Fruit fly (Drosophila melanogaster) whole organism, embryonic: ENCODE results near the gene qless.
A peak's percentile ranks its signal among the peaks of the same experiment; 100 is the strongest.

Source experiments
- Antp ChIP-seq: fragments of 200-800 bp; sonication (Bioruptor generic); optimal IDR thresholded peaks from 3 replicates; lab custom pipeline; 2016; ENCODE audit warnings: missing biosample characterization, missing genetic modification characterization
- CG10147 ChIP-seq: fragments of 200-800 bp; sonication (Bioruptor generic); optimal IDR thresholded peaks from 2 replicates; lab custom pipeline; 2019; ENCODE audit warnings: missing biosample characterization, mild to moderate bottlenecking, missing genetic modification characterization, moderate library complexity
- CG1024 ChIP-seq: fragments of 200-800 bp; sonication (Bioruptor generic); IDR thresholded peaks from 2 replicates; pipeline ENCODE4 v1.3.6; 2022; ENCODE audit warnings: missing biosample characterization, missing genetic modification characterization
- CG10267 ChIP-seq: fragments of 200-800 bp; sonication (Bioruptor generic); optimal IDR thresholded peaks from 2 replicates; lab custom pipeline; 2018; ENCODE audit warnings: missing biosample characterization, mild to moderate bottlenecking, missing genetic modification characterization, moderate library complexity
- CG10321 ChIP-seq: fragments of 200-800 bp; sonication (Bioruptor generic); IDR thresholded peaks from 2 replicates; pipeline ENCODE4 v1.3.6; 2022; ENCODE audit warnings: missing biosample characterization, missing genetic modification characterization
- CG12769 ChIP-seq: fragments of 200-800 bp; sonication (Bioruptor generic); optimal IDR thresholded peaks from 2 replicates; lab custom pipeline; 2019; ENCODE audit warnings: missing biosample characterization, mild to moderate bottlenecking, missing genetic modification characterization, moderate library complexity
- CG13775 ChIP-seq: fragments of 200-800 bp; sonication (Bioruptor generic); optimal IDR thresholded peaks from 3 replicates; lab custom pipeline; 2017; ENCODE audit warnings: missing biosample characterization, mild to moderate bottlenecking, missing genetic modification characterization
- CG14860 ChIP-seq: fragments of 200-800 bp; sonication (Bioruptor generic); IDR thresholded peaks from 3 replicates; pipeline ENCODE4 v1.3.6; 2022; ENCODE audit warnings: missing biosample characterization, missing genetic modification characterization; ENCODE audit not compliant: partially characterized antibody
- CG1529 ChIP-seq: fragments of 200-800 bp; sonication (Bioruptor generic); optimal IDR thresholded peaks from 3 replicates; lab custom pipeline; 2018; ENCODE audit warnings: missing biosample characterization, missing genetic modification characterization
- CG17385 ChIP-seq: fragments of 200-800 bp; sonication (Bioruptor generic); optimal IDR thresholded peaks from 3 replicates; lab custom pipeline; 2018; ENCODE audit warnings: missing biosample characterization, mild to moderate bottlenecking, missing genetic modification characterization
- CG17912 ChIP-seq: fragments of 200-800 bp; sonication (Bioruptor generic); optimal IDR thresholded peaks from 2 replicates; lab custom pipeline; 2018; ENCODE audit warnings: missing biosample characterization, mild to moderate bottlenecking, missing genetic modification characterization
- CG1792 ChIP-seq: fragments of 200-800 bp; sonication (Bioruptor generic); optimal IDR thresholded peaks from 2 replicates; lab custom pipeline; 2016; ENCODE audit warnings: missing biosample characterization, missing genetic modification characterization
- CG2116 ChIP-seq: fragments of 200-800 bp; sonication (Bioruptor generic); optimal IDR thresholded peaks from 3 replicates; lab custom pipeline; 2018; ENCODE audit warnings: missing biosample characterization, mild to moderate bottlenecking, missing genetic modification characterization
- CG2875 ChIP-seq: fragments of 200-800 bp; sonication (Bioruptor generic); optimal IDR thresholded peaks from 2 replicates; lab custom pipeline; 2017; ENCODE audit warnings: missing biosample characterization, mild to moderate bottlenecking, missing genetic modification characterization, missing genetic modification reagents
- CG30020 ChIP-seq: fragments of 200-800 bp; optimal IDR thresholded peaks from 2 replicates; lab custom pipeline; 2019; ENCODE audit warnings: missing biosample characterization, mild to moderate bottlenecking, missing genetic modification characterization, moderate library complexity
- CG34224 ChIP-seq: fragments of 200-800 bp; sonication (Bioruptor generic); IDR thresholded peaks from 3 replicates; pipeline ENCODE4 v1.3.6; 2022; ENCODE audit warnings: missing biosample characterization, missing genetic modification characterization; ENCODE audit not compliant: partially characterized antibody
- CG3838 ChIP-seq: fragments of 200-800 bp; sonication (Bioruptor generic); optimal IDR thresholded peaks from 3 replicates; lab custom pipeline; 2016; ENCODE audit warnings: missing biosample characterization, missing genetic modification characterization
- CG4424 ChIP-seq: fragments of 200-800 bp; sonication (Bioruptor generic); optimal IDR thresholded peaks from 3 replicates; lab custom pipeline; 2016; ENCODE audit warnings: missing biosample characterization, missing genetic modification characterization
- CG7372 ChIP-seq: fragments of 200-800 bp; sonication (Bioruptor generic); IDR thresholded peaks from 2 replicates; pipeline ENCODE4 v1.3.6; 2022; ENCODE audit warnings: missing biosample characterization, missing genetic modification characterization
- CG9437 ChIP-seq: fragments of 200-800 bp; sonication (Bioruptor generic); optimal IDR thresholded peaks from 2 replicates; lab custom pipeline; 2018; ENCODE audit warnings: missing biosample characterization, mild to moderate bottlenecking, missing genetic modification characterization
- Chrac-16 ChIP-seq: fragments of 200-800 bp; sonication (Bioruptor generic); optimal IDR thresholded peaks from 3 replicates; lab custom pipeline; 2016; ENCODE audit warnings: missing biosample characterization, missing genetic modification characterization
- Dad ChIP-seq: fragments of 200-800 bp; sonication (Bioruptor generic); optimal IDR thresholded peaks from 3 replicates; lab custom pipeline; 2016; ENCODE audit warnings: missing biosample characterization, missing genetic modification characterization
- Dll ChIP-seq: fragments of 200-800 bp; sonication (Bioruptor generic); IDR thresholded peaks from 4 replicates; pipeline ENCODE4 v1.3.6; 2022; ENCODE audit warnings: missing biosample characterization, missing genetic modification characterization; ENCODE audit not compliant: partially characterized antibody
- Drgx ChIP-seq: fragments of 200-800 bp; sonication (Bioruptor generic); IDR thresholded peaks from 2 replicates; pipeline ENCODE4 v1.3.6; 2022; ENCODE audit warnings: missing biosample characterization, missing genetic modification characterization
- Ets97D ChIP-seq: fragments of 200-800 bp; sonication (Bioruptor generic); optimal IDR thresholded peaks from 3 replicates; lab custom pipeline; 2016; ENCODE audit warnings: missing biosample characterization, missing genetic modification characterization
- HLH3B ChIP-seq: fragments of 200-800 bp; sonication (Bioruptor generic); IDR thresholded peaks from 2 replicates; pipeline ENCODE4 v1.3.6; 2022; ENCODE audit warnings: missing biosample characterization, missing genetic modification characterization
- Hr3 ChIP-seq: fragments of 200-800 bp; sonication (Bioruptor generic); optimal IDR thresholded peaks from 3 replicates; lab custom pipeline; 2016; ENCODE audit warnings: missing biosample characterization, missing genetic modification characterization
- Kr ChIP-seq: fragments of 200-800 bp; sonication (Bioruptor generic); optimal IDR thresholded peaks from 2 replicates; lab custom pipeline; 2017; ENCODE audit warnings: missing biosample characterization, mild to moderate bottlenecking, missing genetic modification characterization
- NFAT ChIP-seq: fragments of 200-800 bp; sonication (Bioruptor generic); IDR thresholded peaks from 2 replicates; pipeline ENCODE4 v1.3.6; 2022; ENCODE audit warnings: missing biosample characterization, missing genetic modification characterization
- Nf-YB ChIP-seq: fragments of 200-800 bp; sonication (Bioruptor generic); optimal IDR thresholded peaks from 3 replicates; lab custom pipeline; 2019; ENCODE audit warnings: missing biosample characterization, mild to moderate bottlenecking, missing genetic modification characterization, moderate library complexity
- Poxn ChIP-seq: fragments of 200-800 bp; sonication (Bioruptor generic); IDR thresholded peaks from 2 replicates; pipeline ENCODE4 v1.3.6; 2022; ENCODE audit warnings: missing biosample characterization, missing genetic modification characterization
- Scr ChIP-seq: fragments of 200-800 bp; sonication (Bioruptor generic); IDR thresholded peaks from 2 replicates; pipeline ENCODE4 v1.3.6; 2022; ENCODE audit warnings: missing biosample characterization, missing genetic modification characterization; ENCODE audit not compliant: partially characterized antibody
- Six4 ChIP-seq: fragments of 200-800 bp; sonication (Bioruptor generic); optimal IDR thresholded peaks from 2 replicates; lab custom pipeline; 2016; ENCODE audit warnings: missing biosample characterization, missing genetic modification characterization
- ash1 ChIP-seq: fragments of 200-800 bp; sonication (Bioruptor generic); optimal IDR thresholded peaks from 2 replicates; lab custom pipeline; 2018; ENCODE audit warnings: missing biosample characterization, mild to moderate bottlenecking, missing genetic modification characterization
- ato ChIP-seq: fragments of 200-800 bp; sonication (Bioruptor generic); IDR thresholded peaks from 2 replicates; pipeline ENCODE4 v1.3.6; 2022; ENCODE audit warnings: missing biosample characterization, missing genetic modification characterization; ENCODE audit not compliant: partially characterized antibody
- chm ChIP-seq: fragments of 200-800 bp; sonication (Bioruptor generic); IDR thresholded peaks from 2 replicates; pipeline ENCODE4 v1.3.6; 2022; ENCODE audit warnings: missing biosample characterization, missing genetic modification characterization
- croc ChIP-seq: fragments of 200-800 bp; sonication (Bioruptor generic); conservative IDR thresholded peaks from 3 replicates; pipeline ENCODE4 v1.3.6; 2022; ENCODE audit warnings: missing biosample characterization, missing genetic modification characterization
- dm ChIP-seq: fragments of 200-800 bp; sonication (Bioruptor generic); optimal IDR thresholded peaks from 3 replicates; lab custom pipeline; 2016; ENCODE audit warnings: missing biosample characterization, missing genetic modification characterization
- dmrt11E ChIP-seq: fragments of 200-800 bp; sonication (Bioruptor generic); optimal IDR thresholded peaks from 3 replicates; lab custom pipeline; 2018; ENCODE audit warnings: missing biosample characterization, mild to moderate bottlenecking, missing genetic modification characterization, moderate library complexity
- en ChIP-seq: fragments of 200-800 bp; sonication (Bioruptor generic); optimal IDR thresholded peaks from 2 replicates; lab custom pipeline; 2016; ENCODE audit warnings: missing biosample characterization, missing genetic modification characterization
- fd102C ChIP-seq: fragments of 200-800 bp; sonication (Bioruptor generic); optimal IDR thresholded peaks from 2 replicates; lab custom pipeline; 2018; ENCODE audit warnings: missing biosample characterization, mild to moderate bottlenecking, missing genetic modification characterization, moderate library complexity
- fd3F ChIP-seq: fragments of 200-800 bp; sonication (Bioruptor generic); optimal IDR thresholded peaks from 2 replicates; lab custom pipeline; 2018; ENCODE audit warnings: missing biosample characterization, mild to moderate bottlenecking, missing genetic modification characterization, moderate library complexity
- fu2 ChIP-seq: fragments of 200-800 bp; sonication (Bioruptor generic); optimal IDR thresholded peaks from 2 replicates; lab custom pipeline; 2016; ENCODE audit warnings: missing biosample characterization, missing genetic modification characterization
- ham ChIP-seq: fragments of 200-800 bp; sonication (Bioruptor generic); IDR thresholded peaks from 2 replicates; pipeline ENCODE4 v1.3.6; 2022; ENCODE audit warnings: missing biosample characterization, missing genetic modification characterization
- ken ChIP-seq: fragments of 200-800 bp; sonication (Bioruptor generic); IDR thresholded peaks from 3 replicates; pipeline ENCODE4 v1.3.6; 2022; ENCODE audit warnings: missing biosample characterization, missing genetic modification characterization
- klu ChIP-seq: fragments of 200-800 bp; sonication (Bioruptor generic); IDR thresholded peaks from 2 replicates; pipeline ENCODE4 v1.3.6; 2022; ENCODE audit warnings: missing biosample characterization, missing genetic modification characterization
- kni ChIP-seq: fragments of 200-800 bp; sonication (Bioruptor generic); optimal IDR thresholded peaks from 3 replicates; lab custom pipeline; 2017; ENCODE audit warnings: mild to moderate bottlenecking, missing biosample characterization, missing genetic modification reagents, missing genetic modification characterization
- pb ChIP-seq: fragments of 200-800 bp; sonication (Bioruptor generic); optimal IDR thresholded peaks from 3 replicates; lab custom pipeline; 2016; ENCODE audit warnings: missing biosample characterization, missing genetic modification characterization
- prd ChIP-seq, 3 experiments: fragments of >200 bp in 2 of 3; fragments of 200-800 bp in 1 of 3; sonication (Bioruptor generic) in 1 of 3; optimal IDR thresholded peaks in 2 of 3; IDR thresholded peaks in 1 of 3; 2 replicates in 2 of 3; 3 replicates in 1 of 3; pipeline versions ENCODE4 v1.3.6 to Lab custom; 2017 to 2022; ENCODE audit warnings: missing biosample characterization in 1 of 3, missing genetic modification characterization in 1 of 3

qless gene

DNA sequence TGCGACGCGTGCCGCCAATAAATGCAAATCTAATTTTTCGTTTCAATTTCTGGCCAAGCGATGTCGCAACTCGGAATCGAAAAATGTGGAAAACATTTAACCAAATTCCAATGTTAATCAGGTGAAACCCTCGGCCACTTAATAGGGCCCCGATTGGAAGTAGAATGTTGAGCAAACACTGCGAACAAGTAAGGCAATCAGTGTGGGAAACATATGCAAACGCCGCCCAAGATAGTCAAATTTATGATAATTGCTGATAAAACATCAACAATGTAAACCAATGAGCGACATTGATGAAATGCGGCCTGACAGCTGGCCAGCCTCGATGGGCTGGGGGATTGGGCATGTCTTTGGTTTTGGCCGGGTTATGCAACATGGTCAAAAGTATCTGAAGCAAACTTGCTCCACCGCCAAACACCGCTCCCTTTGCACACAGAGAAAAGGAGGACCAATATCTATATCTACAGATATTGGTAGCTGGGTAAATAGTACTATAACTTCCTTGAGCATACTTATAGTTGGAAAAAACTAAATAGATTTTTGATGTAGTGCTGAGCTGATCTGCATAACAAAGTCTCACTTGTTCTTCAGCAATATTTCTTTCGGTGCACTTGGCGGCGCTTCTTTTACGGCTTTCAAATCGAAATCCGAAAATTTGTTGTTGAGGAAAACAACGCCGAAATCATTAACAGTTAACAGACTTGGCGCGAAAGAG, 5.0 kb downstream of the qless start (continued):
- TF ChIP-seq en (GFP tag; lab: Kevin White, UChicago): peak; percentile 29
- TF ChIP-seq CG2875 (GFP tag; lab: Kevin White, UChicago): peak; percentile 55
- TF ChIP-seq fd102C: no peak
- TF ChIP-seq Dll (GFP tag; lab: Robert Waterston, UW): no peak
- TF ChIP-seq CG7372 (GFP tag; lab: Robert Waterston, UW): peak; percentile 65
- TF ChIP-seq CG1792 (GFP tag; lab: Kevin White, UChicago): no peak
- peak; percentile 22 for TF ChIP-seq fu2 (GFP tag; lab: Kevin White, UChicago)
- no peak for TF ChIP-seq CG12769
- TF ChIP-seq CG10147 (GFP tag; lab: Kevin White, UChicago): peak; percentile 35
- TF ChIP-seq CG34224 (GFP tag; lab: Robert Waterston, UW): no peak
- peak; percentile 71 for TF ChIP-seq Six4 (GFP tag; lab: Kevin White, UChicago)
- TF ChIP-seq CG13775 (GFP tag; lab: Kevin White, UChicago): no peak
- peak; percentile 28 for TF ChIP-seq CG30020 (tag; lab: Kevin White, UChicago)
- TF ChIP-seq chm (GFP tag; lab: Robert Waterston, UW): peak; percentile 66
- no peak for TF ChIP-seq prd (optimal IDR thresholded peaks at IDR 0.05; lab: Kevin White, UChicago)
- peak; percentile 79 for TF ChIP-seq prd (GFP tag; IDR thresholded peaks at IDR 0.05; lab: Robert Waterston, UW)
- TF ChIP-seq Poxn (GFP tag; lab: Robert Waterston, UW): no peak
- no peak for TF ChIP-seq CG17912 (GFP tag; lab: Kevin White, UChicago)
- peak; percentile 57 for TF ChIP-seq Drgx (GFP tag; lab: Robert Waterston, UW)
- TF ChIP-seq dm (GFP tag; lab: Kevin White, UChicago): peak; percentile 14
- peak; percentile 65; the same call in 2 of the 3 replicates for TF ChIP-seq croc (GFP tag; lab: Robert Waterston, UW)
- peak; percentile 29; the same call in 1 of the 2 replicates for TF ChIP-seq NFAT
- peak; percentile 69 for TF ChIP-seq CG17385 (GFP tag; lab: Kevin White, UChicago)
- TF ChIP-seq pb (GFP tag; lab: Kevin White, UChicago): peak; percentile 59
- TF ChIP-seq kni (GFP tag; lab: Kevin White, UChicago): peak; percentile 46
- peak; percentile 39 for TF ChIP-seq Nf-YB (GFP tag; lab: Kevin White, UChicago)
- peak; percentile 64 for TF ChIP-seq CG9437 (GFP tag; lab: Kevin White, UChicago)
- TF ChIP-seq Dad (GFP tag; lab: Kevin White, UChicago): peak; percentile 51
- TF ChIP-seq CG4424 (GFP tag; lab: Kevin White, UChicago): peak; percentile 81
- peak; percentile 65 for TF ChIP-seq CG1529 (GFP tag; lab: Kevin White, UChicago)
- TF ChIP-seq CG1024: peak; percentile 44
- peak; percentile 71 for TF ChIP-seq ken (GFP tag; lab: Robert Waterston, UW)
- TF ChIP-seq Hr3 (GFP tag; lab: Kevin White, UChicago): peak; percentile 26
- no peak for TF ChIP-seq ash1 (GFP tag; lab: Kevin White, UChicago)
- TF ChIP-seq CG14860 (GFP tag; lab: Robert Waterston, UW): no peak
- no peak for TF ChIP-seq CG2116 (GFP tag; lab: Kevin White, UChicago)
- TF ChIP-seq Ets97D (GFP tag; lab: Kevin White, UChicago): no peak
- no peak for TF ChIP-seq dmrt11E (tag; lab: Kevin White, UChicago)
- peak; percentile 16; the same call in 1 of the 2 replicates for TF ChIP-seq klu (GFP tag; lab: Robert Waterston, UW)
- no peak for TF ChIP-seq ato
- TF ChIP-seq Antp (GFP tag; lab: Kevin White, UChicago): peak; percentile 56
- TF ChIP-seq Kr (GFP tag; lab: Kevin White, UChicago): no peak
- TF ChIP-seq HLH3B (GFP tag; lab: Robert Waterston, UW): peak; percentile 88
- TF ChIP-seq CG10267 (tag; lab: Kevin White, UChicago): peak; percentile 67
- no peak for TF ChIP-seq ham (GFP tag; lab: Robert Waterston, UW)
- peak; percentile 48 for TF ChIP-seq fd3F (GFP tag; lab: Kevin White, UChicago)
- TF ChIP-seq Chrac-16 (GFP tag; lab: Kevin White, UChicago): peak; percentile 36
- no peak for TF ChIP-seq CG3838 (GFP tag; lab: Kevin White, UChicago)
- no peak for TF ChIP-seq CG10321 (GFP tag; lab: Robert Waterston, UW)
- no peak for TF ChIP-seq Scr (GFP tag; lab: Robert Waterston, UW)
